Worm (Caenorhabditis elegans) whole organism, L2 larva: ENCODE results near the gene srj-18.

Source experiments
- alr-1 ChIP-seq: fragments of 150-350 bp; optimal IDR thresholded peaks from 2 replicates; lab custom pipeline; 2014; ENCODE audit warnings: missing biosample characterization, missing genetic modification characterization
- aly-2 ChIP-seq: fragments of 150-350 bp; optimal IDR thresholded peaks from 2 replicates; lab custom pipeline; 2014; ENCODE audit warnings: missing biosample characterization, missing genetic modification characterization
- ama-1 ChIP-seq: fragments of 150-350 bp; optimal IDR thresholded peaks from 2 replicates; lab custom pipeline; 2018; ENCODE audit warnings: inconsistent platforms
- ceh-16 ChIP-seq: fragments of 150-350 bp; optimal IDR thresholded peaks from 2 replicates; lab custom pipeline; 2014; ENCODE audit warnings: missing biosample characterization, missing genetic modification characterization
- dmd-4 ChIP-seq: sonication (generic microtip); optimal IDR thresholded peaks from 2 replicates; lab custom pipeline; 2017; ENCODE audit warnings: missing biosample characterization, missing genetic modification characterization
- elt-1 ChIP-seq: fragments of 150-350 bp; optimal IDR thresholded peaks from 2 replicates; lab custom pipeline; 2014; ENCODE audit warnings: missing biosample characterization, missing genetic modification characterization
- elt-3 ChIP-seq: sonication (generic microtip); optimal IDR thresholded peaks from 2 replicates; lab custom pipeline; 2017; ENCODE audit warnings: missing biosample characterization, missing genetic modification characterization
- fos-1 ChIP-seq: fragments of 150-350 bp; optimal IDR thresholded peaks from 2 replicates; lab custom pipeline; 2014; ENCODE audit warnings: missing biosample characterization, missing genetic modification characterization
- gmeb-1 ChIP-seq: fragments of 150-350 bp; optimal IDR thresholded peaks from 2 replicates; lab custom pipeline; 2014; ENCODE audit warnings: missing biosample characterization, missing genetic modification characterization
- lin-13 ChIP-seq: fragments of 150-350 bp; optimal IDR thresholded peaks from 2 replicates; lab custom pipeline; 2014; ENCODE audit warnings: missing biosample characterization, missing genetic modification reagents, missing genetic modification characterization
- nhr-11 ChIP-seq: fragments of 150-350 bp; optimal IDR thresholded peaks from 2 replicates; lab custom pipeline; 2014; ENCODE audit warnings: missing biosample characterization, missing genetic modification characterization
- nhr-12 ChIP-seq: fragments of 150-350 bp; optimal IDR thresholded peaks from 2 replicates; lab custom pipeline; 2014; ENCODE audit warnings: missing biosample characterization, missing genetic modification characterization
- nhr-21 ChIP-seq: fragments of 150-350 bp; optimal IDR thresholded peaks from 2 replicates; lab custom pipeline; 2014; ENCODE audit warnings: missing biosample characterization, missing genetic modification characterization
- nhr-23 ChIP-seq: fragments of 150-350 bp; optimal IDR thresholded peaks from 2 replicates; lab custom pipeline; 2014; ENCODE audit warnings: missing biosample characterization, missing genetic modification reagents, missing genetic modification characterization
- nhr-237 ChIP-seq: fragments of 150-350 bp; optimal IDR thresholded peaks from 2 replicates; lab custom pipeline; 2014; ENCODE audit warnings: missing biosample characterization, missing genetic modification characterization
- nhr-25 ChIP-seq: fragments of 150-350 bp; sonication (generic microtip); optimal IDR thresholded peaks from 3 replicates; lab custom pipeline; 2014; ENCODE audit warnings: missing biosample characterization, missing genetic modification characterization
- peb-1 ChIP-seq: fragments of 150-350 bp; optimal IDR thresholded peaks from 2 replicates; lab custom pipeline; 2014; ENCODE audit warnings: missing biosample characterization, missing genetic modification characterization
- skn-1 ChIP-seq: sonication (generic microtip); optimal IDR thresholded peaks from 2 replicates; lab custom pipeline; 2017; ENCODE audit warnings: missing biosample characterization, missing genetic modification characterization
- sma-3 ChIP-seq: sonication (generic microtip); optimal IDR thresholded peaks from 2 replicates; lab custom pipeline; 2016; ENCODE audit warnings: missing genetic modification reagents, missing genetic modification characterization, missing compliant biosample characterization
- sma-9 ChIP-seq, 2 experiments: fragments of 150-350 bp in 1 of 2; sonication (generic microtip) in 1 of 2; optimal IDR thresholded peaks; 2 replicates each; lab custom pipeline; 2014 to 2016; ENCODE audit warnings: missing genetic modification characterization in 2 of 2, mild to moderate bottlenecking in 1 of 2, missing biosample characterization in 1 of 2, missing compliant biosample characterization in 1 of 2, missing genetic modification reagents in 1 of 2, moderate library complexity in 1 of 2
- snpc-4 ChIP-seq: fragments of 150-350 bp; optimal IDR thresholded peaks from 2 replicates; lab custom pipeline; 2014; ENCODE audit warnings: missing biosample characterization, missing genetic modification characterization
- unc-39 ChIP-seq: fragments of 150-350 bp; optimal IDR thresholded peaks from 2 replicates; lab custom pipeline; 2014; ENCODE audit warnings: missing biosample characterization, missing genetic modification characterization
- zag-1 ChIP-seq: fragments of 150-350 bp; optimal IDR thresholded peaks from 2 replicates; lab custom pipeline; 2014; ENCODE audit warnings: missing biosample characterization, missing genetic modification characterization

Gene srj-18

DNA sequence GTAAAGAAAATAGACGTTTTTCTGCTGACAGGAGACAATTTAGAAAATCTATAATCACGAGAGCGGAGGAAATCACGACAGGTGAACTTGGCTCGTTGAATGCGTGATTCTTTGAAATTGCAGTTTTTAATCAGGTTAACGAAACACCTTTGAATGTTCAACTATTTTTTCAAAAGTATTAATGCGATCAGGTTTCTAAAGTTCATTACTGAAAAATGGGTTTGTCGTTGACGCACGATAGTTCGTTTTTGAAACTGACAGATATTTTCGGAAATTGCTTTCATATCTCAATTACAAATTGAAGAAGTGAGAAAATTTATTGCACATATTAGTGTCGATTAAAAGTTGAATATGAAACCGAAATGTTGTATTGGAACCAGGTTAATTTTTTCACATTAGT lies 41.8 kb downstream of the srj-18 start, which contains the start of gene F54E2.5:
TSS of gene F54E2.5 (minus strand) at position 101 of the 400 bp plus-strand sequence.
- no peak for TF ChIP-seq sma-3 (GFP tag; lab: Kevin White, UChicago)

ce11 chrV:2818117-2818516 lies 44.0 kb downstream of the srj-18 start, which contains the start of gene srt-34:
srt-34 (minus strand) TSS chrV:2818217.
- TF ChIP-seq peb-1 (tag; lab: Kevin White, UChicago) (no peak), ama-1 (lab: Kevin White, UChicago) (no peak), elt-3 (tag; lab: Kevin White, UChicago) (no peak), nhr-25 (tag; lab: Kevin White, UChicago) (no peak), elt-1 (tag; lab: Kevin White, UChicago) (no peak), ceh-16 (tag; lab: Kevin White, UChicago) (no peak), dmd-4 (tag; lab: Kevin White, UChicago) (no peak), aly-2 (tag; lab: Kevin White, UChicago) (no peak), skn-1 (tag; lab: Kevin White, UChicago) (no peak), zag-1 (tag; lab: Kevin White, UChicago) (no peak), lin-13 (GFP tag; lab: Kevin White, UChicago) (no peak), nhr-21 (tag; lab: Kevin White, UChicago) (no peak), alr-1 (tag; lab: Kevin White, UChicago) (no peak), nhr-237 (tag; lab: Kevin White, UChicago) (no peak), unc-39 (tag; lab: Kevin White, UChicago) (no peak), gmeb-1 (tag; lab: Kevin White, UChicago) (no peak)
- TF ChIP-seq, all 48 proteins: peak for 0

- TF ChIP-seq nhr-23 = no peak
- no peak for TF ChIP-seq sma-9 (GFP tag; optimal IDR thresholded peaks at IDR 0.05; lab: Kevin White, UChicago)
- TF ChIP-seq sma-9 (tag; optimal IDR thresholded peaks at IDR 0.05; lab: Kevin White, UChicago) = no peak
- TF ChIP-seq dmd-4 (tag; lab: Kevin White, UChicago) = no peak
- no peak for TF ChIP-seq snpc-4 (tag; lab: Kevin White, UChicago)
- TF ChIP-seq nhr-11 = no peak
- TF ChIP-seq nhr-12 (tag; lab: Kevin White, UChicago) = no peak
- TF ChIP-seq fos-1 = no peak
- TF ChIP-seq gmeb-1 (tag; lab: Kevin White, UChicago) = no peak
- TF ChIP-seq, all 48 proteins: peak for 0
Observed at ce11 chrV:2821618-2822272, 47.6 kb downstream of the srj-18 start, which contains the start of gene srh-36. srh-36 (minus strand) TSS chrV:2821668.
